Worm (Caenorhabditis elegans) whole organism, L4 larva: ENCODE measurements around the gene nas-21.

Experiments used
- F10B5.3 ChIP-seq: sonication (generic microtip); optimal IDR thresholded peaks from 2 replicates; lab custom pipeline; 2016; ENCODE audit warnings: mild to moderate bottlenecking, missing genetic modification characterization, missing compliant biosample characterization
- F26F4.8 ChIP-seq: fragments of 200-800 bp; sonication (Bioruptor generic); conservative IDR thresholded peaks from 2 replicates; pipeline ENCODE4 v1.3.6; 2022; ENCODE audit warnings: missing genetic modification characterization, missing compliant biosample characterization
- F44E2.7 ChIP-seq: fragments of 200-800 bp; sonication (Bioruptor generic); IDR thresholded peaks from 2 replicates; pipeline ENCODE4 v2.1.2; 2022; ENCODE audit warnings: missing genetic modification characterization, missing compliant biosample characterization
- Y105C5A.15 ChIP-seq: fragments of 200-800 bp; sonication (Bioruptor generic); IDR thresholded peaks from 2 replicates; pipeline ENCODE4 v1.3.6; 2022; ENCODE audit warnings: missing genetic modification characterization, missing compliant biosample characterization
- Y48G9A.11 ChIP-seq: fragments of 200-800 bp; sonication (Bioruptor generic); IDR thresholded peaks from 2 replicates; pipeline ENCODE4 v1.3.6; 2022; ENCODE audit warnings: missing genetic modification reagents, missing genetic modification characterization, missing compliant biosample characterization
- Y75B8A.6 ChIP-seq: fragments of 200-800 bp; sonication (Bioruptor generic); IDR thresholded peaks from 2 replicates; pipeline ENCODE4 v1.3.6; 2022; ENCODE audit warnings: missing genetic modification reagents, missing genetic modification characterization, missing compliant biosample characterization
- aha-1 ChIP-seq: fragments of 150-350 bp; peaks from one replicate; lab custom pipeline; 2014; ENCODE audit warnings: missing biosample characterization, missing genetic modification characterization
- attf-4 ChIP-seq: sonication (generic microtip); optimal IDR thresholded peaks from 3 replicates; lab custom pipeline; 2017; ENCODE audit warnings: missing biosample characterization, missing genetic modification characterization
- cey-2 ChIP-seq: sonication (generic microtip); optimal IDR thresholded peaks from 3 replicates; lab custom pipeline; 2017; ENCODE audit warnings: missing genetic modification characterization, mild to moderate bottlenecking, missing compliant biosample characterization, antibody characterized with exemption, borderline replicate concordance; ENCODE audit not compliant: insufficient read depth
- daf-12 ChIP-seq: fragments of 150-350 bp; optimal IDR thresholded peaks from 2 replicates; lab custom pipeline; 2014; ENCODE audit warnings: missing biosample characterization, missing genetic modification reagents, missing genetic modification characterization
- dmd-6 ChIP-seq: fragments of 200-800 bp; sonication (Bioruptor generic); IDR thresholded peaks from 2 replicates; pipeline ENCODE4 v1.3.6; 2022; ENCODE audit warnings: missing genetic modification reagents, missing genetic modification characterization, missing compliant biosample characterization
- hlh-11 ChIP-seq: fragments of 200-800 bp; sonication (Bioruptor generic); optimal IDR thresholded peaks from 2 replicates; lab custom pipeline; 2018; ENCODE audit warnings: mild to moderate bottlenecking, missing genetic modification characterization, missing compliant biosample characterization
- hlh-30 ChIP-seq: sonication (generic microtip); optimal IDR thresholded peaks from 2 replicates; lab custom pipeline; 2017; ENCODE audit warnings: antibody characterized with exemption, mild to moderate bottlenecking, missing genetic modification characterization, missing compliant biosample characterization; ENCODE audit not compliant: insufficient read depth
- jun-1 ChIP-seq: fragments of 150-350 bp; optimal IDR thresholded peaks from 2 replicates; lab custom pipeline; 2014; ENCODE audit warnings: missing biosample characterization, missing genetic modification reagents, missing genetic modification characterization
- lin-15B ChIP-seq: fragments of 150-350 bp; sonication (generic microtip); optimal IDR thresholded peaks from 3 replicates; lab custom pipeline; 2014; ENCODE audit warnings: missing biosample characterization, missing genetic modification characterization
- lir-3 ChIP-seq: sonication (generic microtip); optimal IDR thresholded peaks from 2 replicates; lab custom pipeline; 2016; ENCODE audit warnings: mild to moderate bottlenecking, missing genetic modification characterization, missing compliant biosample characterization
- lsy-2 ChIP-seq, 2 experiments: fragments of 150-350 bp in 1 of 2; sonication (generic microtip) in 1 of 2; optimal IDR thresholded peaks; 2 replicates each; lab custom pipeline; 2014 to 2017; ENCODE audit warnings: missing biosample characterization in 2 of 2, missing genetic modification characterization in 2 of 2
- mxl-2 ChIP-seq: fragments of 200-800 bp; sonication (Bioruptor generic); conservative IDR thresholded peaks from 2 replicates; pipeline ENCODE4 v1.3.6; 2022; ENCODE audit warnings: missing genetic modification reagents, missing genetic modification characterization, missing compliant biosample characterization
- mxl-3 ChIP-seq: fragments of 200-800 bp; sonication (Bioruptor generic); optimal IDR thresholded peaks from 2 replicates; lab custom pipeline; 2018; ENCODE audit warnings: mild to moderate bottlenecking, missing genetic modification characterization, missing compliant biosample characterization
- nhr-11 ChIP-seq: fragments of 150-350 bp; optimal IDR thresholded peaks from 2 replicates; lab custom pipeline; 2014; ENCODE audit warnings: missing biosample characterization, missing genetic modification characterization
- nhr-111 ChIP-seq: fragments of 200-800 bp; sonication (Bioruptor generic); optimal IDR thresholded peaks from 2 replicates; lab custom pipeline; 2018; ENCODE audit warnings: mild to moderate bottlenecking, missing genetic modification characterization, missing compliant biosample characterization
- nhr-25 ChIP-seq: sonication (generic microtip); optimal IDR thresholded peaks from 2 replicates; lab custom pipeline; 2017; ENCODE audit warnings: missing genetic modification characterization, mild to moderate bottlenecking, missing compliant biosample characterization, antibody characterized with exemption, moderate library complexity, borderline replicate concordance; ENCODE audit not compliant: insufficient read depth
- nhr-28 ChIP-seq: fragments of 150-350 bp; optimal IDR thresholded peaks from 2 replicates; lab custom pipeline; 2014; ENCODE audit warnings: missing biosample characterization, missing genetic modification characterization
- nhr-41 ChIP-seq: fragments of 200-800 bp; sonication (Bioruptor generic); IDR thresholded peaks from 2 replicates; pipeline ENCODE4 v1.3.6; 2022; ENCODE audit warnings: missing genetic modification reagents, missing genetic modification characterization, missing compliant biosample characterization
- rbr-2 ChIP-seq: sonication (generic microtip); optimal IDR thresholded peaks from 2 replicates; lab custom pipeline; 2016; ENCODE audit warnings: missing genotype, missing genetic modification characterization, missing compliant biosample characterization
- set-16 ChIP-seq: fragments of 200-800 bp; sonication (Bioruptor generic); IDR thresholded peaks from 2 replicates; pipeline ENCODE4 v1.3.6; 2022; ENCODE audit warnings: missing genetic modification reagents, missing genetic modification characterization, missing compliant biosample characterization
- skn-1 ChIP-seq: fragments of 150-350 bp; optimal IDR thresholded peaks from 2 replicates; lab custom pipeline; 2014; ENCODE audit warnings: missing biosample characterization, missing genetic modification characterization
- snpc-4 ChIP-seq: fragments of 150-350 bp; optimal IDR thresholded peaks from 2 replicates; lab custom pipeline; 2014; ENCODE audit warnings: missing biosample characterization, missing genetic modification characterization
- tag-97 ChIP-seq: fragments of 200-800 bp; sonication (Bioruptor generic); IDR thresholded peaks from 2 replicates; pipeline ENCODE4 v1.3.6; 2022; ENCODE audit warnings: missing genetic modification characterization, missing compliant biosample characterization
- tra-1 ChIP-seq: fragments of 200-800 bp; sonication (Bioruptor generic); IDR thresholded peaks from 2 replicates; pipeline ENCODE4 v1.3.6; 2022; ENCODE audit warnings: missing genetic modification reagents, missing genetic modification characterization, missing compliant biosample characterization
- unc-130 ChIP-seq: sonication (generic microtip); optimal IDR thresholded peaks from 2 replicates; lab custom pipeline; 2016; ENCODE audit warnings: missing genetic modification reagents, missing genetic modification characterization, missing compliant biosample characterization
- unc-62 ChIP-seq, 3 experiments: fragments of 150-350 bp in 1 of 3; sonication (generic microtip); optimal IDR thresholded peaks in 2 of 3; peaks in 1 of 3; 1 replicate in 1 of 3; 2 replicates in 2 of 3; lab custom pipeline; 2014 to 2017; ENCODE audit warnings: missing biosample characterization in 3 of 3, missing genetic modification characterization in 3 of 3, missing genetic modification reagents in 3 of 3, missing genotype in 1 of 3
- vab-7 ChIP-seq: fragments of 200-800 bp; sonication (Bioruptor generic); IDR thresholded peaks from 2 replicates; pipeline ENCODE4 v1.3.6; 2022; ENCODE audit warnings: missing genetic modification reagents, missing genetic modification characterization, missing compliant biosample characterization

The nas-21 gene

ce11 chrV:11490382-11490781, 18.0 kb downstream of the nas-21 start, which contains the start of gene dhs-19:
dhs-19 (minus strand) TSS chrV:11490482.
- TF ChIP-seq F10B5.3 (tag; lab: Kevin White, UChicago): no peak
- no peak for TF ChIP-seq unc-130
- peak in 1 of 2 experiments; percentile 81 for TF ChIP-seq unc-62 (GFP tag; optimal IDR thresholded peaks at IDR 0.05 in 1 of 2; lab: Kevin White, UChicago)
- TF ChIP-seq unc-62 (tag; optimal IDR thresholded peaks at IDR 0.05; lab: Kevin White, UChicago): no peak

ce11 chrV:11492456-11492855, 20.1 kb downstream of the nas-21 start, which contains the start of gene T11F9.21:
T11F9.21 (plus strand) TSS chrV:11492756.
- TF ChIP-seq aha-1 (no peak), nhr-25 (tag; lab: Kevin White, UChicago) (no peak), mxl-2 (GFP tag; lab: Robert Waterston, UW) (no peak), nhr-111 (GFP tag; lab: Kevin White, UChicago) (no peak), F26F4.8 (GFP tag; lab: Robert Waterston, UW) (no peak), dmd-6 (no peak), vab-7 (GFP tag; lab: Robert Waterston, UW) (no peak), hlh-30 (tag; lab: Kevin White, UChicago) (no peak), set-16 (no peak)

- TF ChIP-seq attf-4 (tag; lab: Kevin White, UChicago) (no peak), Y105C5A.15 (GFP tag; lab: Robert Waterston, UW) (no peak), dmd-6 (no peak), lsy-2 (tag; optimal IDR thresholded peaks at IDR 0.05; lab: Kevin White, UChicago) (no peak), cey-2 (tag; lab: Kevin White, UChicago) (no peak), lin-15B (tag; lab: Kevin White, UChicago) (no peak), F44E2.7 (no peak), unc-62 (GFP tag; optimal IDR thresholded peaks at IDR 0.05 in 1 of 2; lab: Kevin White, UChicago) (no peak), unc-62 (tag; optimal IDR thresholded peaks at IDR 0.05; lab: Kevin White, UChicago) (no peak), lir-3 (tag; lab: Kevin White, UChicago) (no peak), nhr-11 (tag; lab: Kevin White, UChicago) (no peak), rbr-2 (no peak), nhr-41 (no peak), tag-97 (no peak), snpc-4 (no peak), daf-12 (tag; lab: Kevin White, UChicago) (no peak), tra-1 (GFP tag; lab: Robert Waterston, UW) (no peak), jun-1 (tag; lab: Kevin White, UChicago) (no peak), nhr-111 (GFP tag; lab: Kevin White, UChicago) (no peak), Y75B8A.6 (no peak)
Observed at ce11 chrV:11496283-11496682, 23.9 kb downstream of the nas-21 start, which contains the start of gene htrl-1. htrl-1 (minus strand) TSS chrV:11496383.

- TF ChIP-seq unc-62 (GFP tag; optimal IDR thresholded peaks at IDR 0.05 in 1 of 2; lab: Kevin White, UChicago) (peak in 1 of 2 experiments; percentile 92), unc-62 (tag; optimal IDR thresholded peaks at IDR 0.05; lab: Kevin White, UChicago) (no peak), hlh-11 (tag; lab: Kevin White, UChicago) (no peak)
Observed at ce11 chrV:11497475-11497874, 25.1 kb downstream of the nas-21 start.

- no peak for TF ChIP-seq Y48G9A.11 (GFP tag; lab: Robert Waterston, UW)
- TF ChIP-seq nhr-28 (tag; lab: Kevin White, UChicago): peak; percentile 22
- TF ChIP-seq mxl-3: peak; percentile 9
- no peak for TF ChIP-seq skn-1 (tag; lab: Kevin White, UChicago)
- TF ChIP-seq unc-62 (GFP tag; optimal IDR thresholded peaks at IDR 0.05 in 1 of 2; lab: Kevin White, UChicago): peak in 1 of 2 experiments; percentile 92
- no peak for TF ChIP-seq unc-62 (tag; optimal IDR thresholded peaks at IDR 0.05; lab: Kevin White, UChicago)
- TF ChIP-seq, all 104 proteins: peak for 3
Observed at ce11 chrV:11499786-11500185, 27.4 kb downstream of the nas-21 start.
